Worm (Caenorhabditis elegans) whole organism, early embryonic: ENCODE results near the gene C14C6.2.

Source experiments
- B0310.2 ChIP-seq: sonication (generic microtip); optimal IDR thresholded peaks from 2 replicates; lab custom pipeline; 2016; ENCODE audit warnings: mild to moderate bottlenecking, missing genetic modification characterization, missing compliant biosample characterization
- F13C5.2 ChIP-seq: sonication (generic microtip); optimal IDR thresholded peaks from 2 replicates; lab custom pipeline; 2017; ENCODE audit warnings: mild to moderate bottlenecking, missing genetic modification characterization, inconsistent platforms, missing compliant biosample characterization
- aly-1 ChIP-seq: sonication (generic microtip); optimal IDR thresholded peaks from 2 replicates; lab custom pipeline; 2016; ENCODE audit warnings: missing genetic modification characterization, missing compliant biosample characterization
- ama-1 ChIP-seq: fragments of 150-350 bp; optimal IDR thresholded peaks from 2 replicates; lab custom pipeline; 2014
- ceh-13 ChIP-seq: fragments of 200-800 bp; sonication (Bioruptor generic); optimal IDR thresholded peaks from 2 replicates; lab custom pipeline; 2018; ENCODE audit warnings: mild to moderate bottlenecking, missing genetic modification characterization, missing compliant biosample characterization
- ceh-36 ChIP-seq: sonication (generic microtip); optimal IDR thresholded peaks from 2 replicates; lab custom pipeline; 2016; ENCODE audit warnings: missing genetic modification characterization, inconsistent platforms, missing compliant biosample characterization
- ets-7 ChIP-seq: sonication (generic microtip); optimal IDR thresholded peaks from 2 replicates; lab custom pipeline; 2016; ENCODE audit warnings: missing genotype, missing genetic modification characterization, missing compliant biosample characterization
- flt-1 ChIP-seq: fragments of 200-800 bp; sonication (Bioruptor generic); IDR thresholded peaks from 2 replicates; pipeline ENCODE4 v1.3.6; 2022; ENCODE audit warnings: missing genetic modification characterization, missing compliant biosample characterization
- hmbx-1 ChIP-seq: sonication (generic microtip); optimal IDR thresholded peaks from 2 replicates; lab custom pipeline; 2016; ENCODE audit warnings: mild to moderate bottlenecking, missing genetic modification characterization, missing compliant biosample characterization
- hmg-4 ChIP-seq: fragments of 200-800 bp; sonication (Bioruptor generic); optimal IDR thresholded peaks from 2 replicates; lab custom pipeline; 2018; ENCODE audit warnings: mild to moderate bottlenecking, missing genetic modification characterization, missing compliant biosample characterization
- hnd-1 ChIP-seq: sonication (generic microtip); optimal IDR thresholded peaks from 2 replicates; lab custom pipeline; 2016; ENCODE audit warnings: missing genetic modification characterization, missing compliant biosample characterization
- pes-1 ChIP-seq: fragments of 200-800 bp; sonication (Bioruptor generic); IDR thresholded peaks from 2 replicates; pipeline ENCODE4 v1.3.6; 2022; ENCODE audit warnings: missing genetic modification reagents, missing genetic modification characterization, missing compliant biosample characterization
- scrt-1 ChIP-seq: fragments of 200-800 bp; sonication (Bioruptor generic); IDR thresholded peaks from 2 replicates; pipeline ENCODE4 v1.3.6; 2022; ENCODE audit warnings: missing genetic modification characterization, missing compliant biosample characterization
- sea-1 ChIP-seq: fragments of 200-800 bp; sonication (Bioruptor generic); conservative IDR thresholded peaks from 2 replicates; pipeline ENCODE4 v1.3.6; 2022; ENCODE audit warnings: missing genetic modification characterization, missing compliant biosample characterization
- tbx-11 ChIP-seq: fragments of 200-800 bp; sonication (Bioruptor generic); IDR thresholded peaks from 2 replicates; pipeline ENCODE4 v1.3.6; 2022; ENCODE audit warnings: missing genetic modification characterization, missing compliant biosample characterization
- tbx-37 ChIP-seq: fragments of 200-800 bp; sonication (Bioruptor generic); conservative IDR thresholded peaks from 2 replicates; pipeline ENCODE4 v1.3.6; 2022; ENCODE audit warnings: missing genetic modification reagents, missing genetic modification characterization, missing compliant biosample characterization
- tra-4 ChIP-seq: sonication (generic microtip); optimal IDR thresholded peaks from 2 replicates; lab custom pipeline; 2017; ENCODE audit warnings: missing genetic modification characterization, missing compliant biosample characterization

C14C6.2 gene

DNA sequence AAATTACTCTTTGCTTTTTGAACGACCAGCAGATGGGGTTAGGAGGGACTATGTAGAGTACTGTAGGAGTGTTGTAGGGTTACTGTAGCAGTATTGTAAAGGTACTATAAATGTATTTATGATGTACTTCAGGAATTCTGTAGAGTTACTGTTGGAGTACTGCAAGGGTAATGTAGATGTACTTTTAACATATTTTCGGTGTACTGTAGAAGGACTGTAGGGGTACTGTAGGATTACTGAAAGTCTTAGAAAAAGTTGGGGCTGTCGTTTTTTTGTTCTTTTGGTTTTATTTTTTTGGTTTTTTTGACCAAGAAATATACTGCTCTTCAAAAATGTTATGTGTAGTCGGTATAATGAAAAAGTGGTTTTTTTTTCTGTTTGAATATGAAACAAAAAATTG, 35.7 kb downstream of the C14C6.2 start:
- TF ChIP-seq ama-1 (lab: Kevin White, UChicago) (no peak), scrt-1 (GFP tag; lab: Robert Waterston, UW) (no peak), F13C5.2 (no peak), hnd-1 (no peak), hmbx-1 (no peak), tbx-11 (GFP tag; lab: Robert Waterston, UW) (no peak), pes-1 (GFP tag; lab: Robert Waterston, UW) (no peak), hmg-4 (GFP tag; lab: Kevin White, UChicago) (no peak), tbx-37 (GFP tag; lab: Robert Waterston, UW) (no peak), B0310.2 (tag; lab: Kevin White, UChicago) (no peak), sea-1 (GFP tag; lab: Robert Waterston, UW) (no peak)

DNA sequence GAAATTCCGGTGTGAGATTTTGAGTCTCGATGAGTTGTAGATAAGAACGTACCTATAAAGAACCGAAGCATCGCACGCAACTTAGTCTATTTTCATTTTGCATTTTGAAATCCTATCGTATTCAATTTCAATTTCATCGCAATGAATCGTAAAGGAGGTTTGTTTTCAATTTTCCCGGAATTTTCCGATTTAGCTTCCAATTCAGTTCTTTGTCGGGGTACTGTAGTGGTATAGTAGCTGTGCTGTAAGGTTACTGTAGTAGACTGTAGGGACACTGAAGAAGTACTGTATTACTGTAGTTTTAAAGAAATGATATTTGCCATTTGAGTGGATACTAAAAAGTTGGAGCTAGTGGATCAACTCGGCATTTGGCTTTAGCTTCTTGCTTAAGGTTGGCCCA, 36.8 kb downstream of the C14C6.2 start:
- TF ChIP-seq tbx-11 (GFP tag; lab: Robert Waterston, UW) (no peak), pes-1 (GFP tag; lab: Robert Waterston, UW) (no peak), ets-7 (tag; lab: Kevin White, UChicago) (no peak), aly-1 (no peak), scrt-1 (GFP tag; lab: Robert Waterston, UW) (no peak), tbx-37 (GFP tag; lab: Robert Waterston, UW) (no peak), hmg-4 (GFP tag; lab: Kevin White, UChicago) (no peak), F13C5.2 (no peak), B0310.2 (tag; lab: Kevin White, UChicago) (no peak), hnd-1 (no peak), tra-4 (tag; lab: Kevin White, UChicago) (no peak), ceh-13 (GFP tag; lab: Kevin White, UChicago) (no peak), ceh-36 (tag; lab: Kevin White, UChicago) (no peak), sea-1 (GFP tag; lab: Robert Waterston, UW) (no peak), flt-1 (no peak), ama-1 (lab: Kevin White, UChicago) (no peak)

DNA sequence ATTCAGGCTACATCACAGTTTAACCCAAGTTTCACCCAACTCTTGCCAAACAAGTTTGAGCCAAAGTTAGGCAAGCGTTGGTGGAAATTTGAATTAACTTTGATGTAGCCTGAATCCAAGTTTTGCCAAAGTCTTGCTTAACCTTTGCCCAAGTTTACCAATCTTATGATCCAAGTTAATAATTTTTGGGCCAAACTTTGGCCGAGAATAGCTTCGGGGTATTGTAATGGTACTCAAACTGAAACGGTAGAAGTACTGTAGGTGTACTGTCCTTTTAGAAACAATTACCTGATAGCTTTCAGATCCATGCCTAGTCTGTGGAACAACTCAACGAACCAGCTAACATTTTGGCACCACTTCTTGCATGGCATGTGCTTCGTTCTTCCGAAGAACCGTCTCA, 37.3 kb downstream of the C14C6.2 start, which contains the start of gene nhr-251:
TSS of gene nhr-251 (plus strand) at position 301 of the 400 bp plus-strand sequence.
- TF ChIP-seq ama-1 (lab: Kevin White, UChicago), result no peak
- TF ChIP-seq tra-4 (tag; lab: Kevin White, UChicago), result no peak
- TF ChIP-seq scrt-1 (GFP tag; lab: Robert Waterston, UW), result no peak
- no peak for TF ChIP-seq ets-7 (tag; lab: Kevin White, UChicago)

DNA sequence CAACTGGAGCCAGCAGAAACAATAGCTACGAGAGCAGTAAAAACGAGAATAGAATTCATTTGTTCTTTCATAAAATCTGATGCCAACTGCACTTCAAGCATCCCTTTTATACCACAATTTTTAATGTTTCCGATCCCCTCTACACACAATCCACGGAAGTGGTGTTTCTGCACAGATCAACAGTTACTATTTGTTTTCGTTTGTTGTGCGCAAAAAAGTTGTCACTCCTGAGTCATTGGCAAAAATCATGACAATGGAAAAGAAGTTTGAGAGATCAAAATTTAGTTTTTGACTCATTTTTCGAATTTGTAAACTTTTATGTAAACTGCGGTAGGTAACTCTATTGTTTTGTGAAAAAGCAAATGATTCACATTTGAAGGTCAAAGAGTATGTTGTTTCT, 41.2 kb downstream of the C14C6.2 start, which contains the start of gene srlf-37:
TSS of gene srlf-37 (minus strand) at position 101 of the 400 bp plus-strand sequence.
- TF ChIP-seq tbx-11 (GFP tag; lab: Robert Waterston, UW) (no peak), sea-1 (GFP tag; lab: Robert Waterston, UW) (no peak), scrt-1 (GFP tag; lab: Robert Waterston, UW) (no peak), hmg-4 (GFP tag; lab: Kevin White, UChicago) (no peak), pes-1 (GFP tag; lab: Robert Waterston, UW) (no peak), ceh-13 (GFP tag; lab: Kevin White, UChicago) (no peak), aly-1 (no peak), hmbx-1 (no peak), flt-1 (no peak), ceh-36 (tag; lab: Kevin White, UChicago) (no peak), F13C5.2 (no peak), tra-4 (tag; lab: Kevin White, UChicago) (no peak), tbx-37 (GFP tag; lab: Robert Waterston, UW) (no peak), B0310.2 (tag; lab: Kevin White, UChicago) (no peak)

DNA sequence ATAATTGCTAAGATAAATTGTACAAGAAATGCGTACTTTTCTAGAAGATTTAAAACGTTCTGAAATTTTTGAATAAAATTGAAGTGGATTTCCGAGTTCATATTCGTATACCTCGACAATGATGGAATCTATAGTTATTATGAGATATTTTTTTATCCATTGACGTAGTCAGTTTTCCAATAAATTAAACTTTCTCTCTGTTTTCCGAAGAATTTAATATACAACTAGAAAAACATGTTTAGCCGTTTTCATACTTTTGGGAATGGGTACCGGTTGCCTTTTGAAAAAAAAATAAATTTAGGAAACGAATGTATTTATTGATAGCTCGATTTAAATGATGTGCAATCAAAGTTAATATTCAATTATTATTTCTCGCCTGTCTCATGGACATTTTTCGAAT, 45.9 kb downstream of the C14C6.2 start, which contains the start of gene srw-109:
TSS of gene srw-109 (minus strand) at position 101 of the 400 bp plus-strand sequence.
- TF ChIP-seq hmg-4 (GFP tag; lab: Kevin White, UChicago) (no peak), ama-1 (lab: Kevin White, UChicago) (no peak), F13C5.2 (no peak), flt-1 (no peak), tbx-11 (GFP tag; lab: Robert Waterston, UW) (no peak)

DNA sequence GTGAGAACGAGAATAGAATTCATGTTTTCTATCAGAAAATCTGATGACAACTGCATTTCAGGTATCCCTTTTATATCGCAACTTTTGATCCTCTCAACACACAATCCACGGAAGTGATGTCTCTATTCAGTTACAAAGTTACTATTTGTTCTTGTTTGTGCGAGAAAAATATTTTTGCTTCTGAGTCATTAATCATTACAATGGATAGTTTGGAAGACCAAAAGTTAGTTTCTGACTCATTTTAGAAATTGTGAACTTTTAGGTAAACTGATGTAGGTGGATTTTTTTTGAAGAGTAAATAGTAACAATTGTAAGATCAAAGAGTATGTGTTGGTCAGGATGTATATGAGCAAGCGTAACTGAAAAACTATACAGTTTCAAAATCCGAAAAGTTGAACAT, 46.7 kb downstream of the C14C6.2 start, which contains the start of gene srlf-36:
TSS of gene srlf-36 (minus strand) at position 101 of the 400 bp plus-strand sequence.
- no peak for TF ChIP-seq sea-1 (GFP tag; lab: Robert Waterston, UW)

DNA sequence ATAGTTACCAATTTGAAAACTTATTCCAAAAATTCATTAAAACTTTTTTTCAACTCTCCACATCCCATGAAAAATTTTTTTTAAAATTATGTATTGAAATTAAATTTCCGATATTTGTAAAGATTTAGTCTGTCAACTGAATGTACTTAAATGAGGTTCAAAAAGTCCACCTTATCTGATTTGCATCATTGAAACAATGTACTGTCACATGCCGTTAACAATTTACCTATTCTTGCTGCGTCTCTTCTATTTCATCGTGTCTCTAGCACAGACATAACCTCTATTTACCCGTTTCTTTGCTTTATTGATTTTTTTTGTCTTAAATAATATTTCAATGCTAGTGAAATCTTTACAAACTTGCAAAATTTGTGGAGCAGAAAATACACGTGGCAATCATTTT, 47.3 kb downstream of the C14C6.2 start, which contains the start of gene nhr-90:
TSS of gene nhr-90 (plus strand) at position 296 of the 400 bp plus-strand sequence.
- TF ChIP-seq hnd-1 (no peak), B0310.2 (tag; lab: Kevin White, UChicago) (no peak), ama-1 (lab: Kevin White, UChicago) (no peak), tbx-11 (GFP tag; lab: Robert Waterston, UW) (no peak), hmg-4 (GFP tag; lab: Kevin White, UChicago) (no peak)
